Worm (Caenorhabditis elegans): Measurements from ENCODE around the gene F55C12.19.
A peak's percentile ranks its signal among the peaks of the same experiment; 100 is the strongest.

F55C12.19 gene

DNA sequence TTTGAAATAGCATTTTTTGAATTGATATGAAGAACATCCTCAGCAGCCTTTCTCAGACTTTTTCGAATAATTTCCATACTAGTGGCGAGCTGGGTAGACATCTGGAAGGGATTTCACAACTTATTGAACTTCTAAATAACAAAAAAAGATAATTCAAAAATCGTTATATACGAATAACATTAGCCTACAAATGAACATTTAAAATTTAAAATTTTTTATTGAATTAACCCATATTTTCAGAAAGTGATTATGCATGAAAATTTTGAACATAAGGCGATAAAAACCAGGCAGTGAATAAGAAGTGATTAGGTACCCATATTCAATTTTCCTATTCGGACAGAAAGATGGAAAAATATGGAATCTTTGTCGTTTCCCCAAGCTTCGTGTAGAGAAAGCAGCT, 37.5 kb upstream of the F55C12.19 start, which contains the start of gene ZK1248.11:
Gene ZK1248.11 (minus strand): TSS at position 101 of the 400 bp plus-strand sequence.
- no peak for TF ChIP-seq F57C9.4 (tag; optimal IDR thresholded peaks at IDR 0.05)

DNA sequence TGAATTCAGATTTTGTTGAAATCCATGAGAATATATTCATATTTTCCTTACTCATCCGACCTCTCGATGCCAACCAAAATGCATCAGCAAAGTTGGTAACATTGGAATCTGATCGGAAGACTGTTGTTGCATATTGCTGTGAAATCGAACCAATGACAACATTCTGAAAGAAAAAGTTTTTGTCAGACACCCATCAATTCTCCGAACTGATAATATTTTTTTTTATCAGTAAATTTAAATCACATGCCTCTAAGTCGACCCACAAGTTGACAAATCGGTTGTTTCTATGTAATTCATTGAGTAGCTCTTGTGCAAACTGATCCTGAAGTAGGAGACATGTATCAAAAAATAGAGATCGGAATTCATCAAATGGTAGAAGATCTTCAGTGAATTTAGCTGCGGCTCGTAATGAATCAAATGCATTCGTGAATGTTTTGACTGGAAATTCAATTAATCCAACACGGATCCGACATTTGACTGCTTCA, 36.0 kb upstream of the F55C12.19 start, which contains the start of gene col-74:
Gene col-74 (plus strand): TSS at position 435 of the 485 bp plus-strand sequence.
- TF ChIP-seq nfyb-1 (GFP tag; IDR thresholded peaks at IDR 0.05) (0 out of 2 replicates have a peak, but pooled peaks have one; percentile 23), nhr-80 (tag; optimal IDR thresholded peaks at IDR 0.05) (peak; percentile 52), Y53G8AR.9 (GFP tag; conservative IDR thresholded peaks at IDR 0.05) (0 out of 2 replicates have a peak, but pooled peaks have one; percentile 8), ama-1 (optimal IDR thresholded peaks at IDR 0.05) (no peak), ama-1 (GFP tag; optimal IDR thresholded peaks at IDR 0.05) (no peak), dox-1 (GFP tag; IDR thresholded peaks at IDR 0.05) (peak; percentile 23; the same call in 1 of the 2 replicates), egrh-3 (GFP tag; IDR thresholded peaks at IDR 0.05) (no peak), lsl-1 (GFP tag; optimal IDR thresholded peaks at IDR 0.05) (no peak)

DNA sequence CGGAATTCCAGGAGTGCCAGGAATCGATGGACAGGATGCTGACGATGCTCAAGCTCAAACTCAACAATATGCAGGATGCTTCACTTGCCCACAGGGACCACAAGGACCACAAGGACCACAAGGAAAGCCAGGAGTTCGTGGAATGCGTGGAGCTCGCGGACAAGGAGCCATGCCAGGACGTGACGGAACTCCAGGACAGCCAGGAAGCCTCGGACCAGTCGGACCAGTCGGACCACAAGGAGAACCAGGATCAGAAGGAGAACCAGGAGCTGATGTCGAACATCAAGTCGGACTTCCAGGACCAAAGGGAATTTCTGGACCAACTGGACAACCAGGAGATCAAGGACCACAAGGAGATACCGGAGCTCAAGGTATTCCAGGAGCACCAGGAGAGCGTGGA, 34.6 kb upstream of the F55C12.19 start:
- no peak for TF ChIP-seq B0261.1 (tag; optimal IDR thresholded peaks at IDR 0.05)
- peak; percentile 82 for TF ChIP-seq zfh-2 (GFP tag; conservative IDR thresholded peaks at IDR 0.05)
- peak; percentile 57; the same call in 1 of the 2 replicates for TF ChIP-seq egrh-3 (GFP tag; IDR thresholded peaks at IDR 0.05)

DNA sequence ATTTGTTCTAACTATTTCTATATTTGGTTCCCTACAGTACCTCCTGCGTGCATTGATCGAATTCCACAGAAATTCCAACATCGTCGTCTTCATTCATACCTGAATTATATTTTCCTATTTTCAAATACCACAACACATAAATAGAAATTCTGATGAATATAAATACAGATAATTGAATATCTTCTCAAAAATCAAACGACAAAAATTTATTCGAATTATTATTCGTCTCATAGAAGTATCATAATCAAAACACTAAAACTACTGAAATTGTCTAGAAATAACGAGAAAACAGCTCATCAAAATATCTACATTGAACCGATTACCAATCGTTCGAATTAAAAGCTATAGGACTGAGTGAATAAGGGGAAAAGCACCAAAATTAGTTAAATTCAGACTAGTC, 32.8 kb upstream of the F55C12.19 start, which contains the start of gene gtap-1:
Gene gtap-1 (minus strand): TSS at position 101 of the 400 bp plus-strand sequence.
- TF ChIP-seq zim-3 (tag; optimal IDR thresholded peaks at IDR 0.05) (no peak), lsy-27 (tag; optimal IDR thresholded peaks at IDR 0.05; ENCODE audit: borderline replicate concordance, insufficient read depth) (no peak), ztf-18 (tag; optimal IDR thresholded peaks at IDR 0.05) (no peak), aptf-3 (GFP tag; IDR thresholded peaks at IDR 0.05) (no peak), ets-4 (GFP tag; optimal IDR thresholded peaks at IDR 0.05) (no peak), lin-35 (GFP tag; optimal IDR thresholded peaks at IDR 0.05) (no peak), B0336.3 (GFP tag; IDR thresholded peaks at IDR 0.05) (no peak), nfya-1 (tag; optimal IDR thresholded peaks at IDR 0.05; ENCODE audit: borderline replicate concordance, insufficient read depth) (no peak), efl-1 (GFP tag; optimal IDR thresholded peaks at IDR 0.05) (no peak), F49E8.2 (tag; optimal IDR thresholded peaks at IDR 0.05; ENCODE audit: insufficient read depth) (no peak), rcor-1 (GFP tag; IDR thresholded peaks at IDR 0.05) (no peak), hlh-26 (GFP tag; conservative IDR thresholded peaks at IDR 0.05) (no peak), F37B4.10 (GFP tag; IDR thresholded peaks at IDR 0.05) (no peak), let-607 (tag; optimal IDR thresholded peaks at IDR 0.05) (no peak), pha-4 (tag; optimal IDR thresholded peaks at IDR 0.05) (no peak)

DNA sequence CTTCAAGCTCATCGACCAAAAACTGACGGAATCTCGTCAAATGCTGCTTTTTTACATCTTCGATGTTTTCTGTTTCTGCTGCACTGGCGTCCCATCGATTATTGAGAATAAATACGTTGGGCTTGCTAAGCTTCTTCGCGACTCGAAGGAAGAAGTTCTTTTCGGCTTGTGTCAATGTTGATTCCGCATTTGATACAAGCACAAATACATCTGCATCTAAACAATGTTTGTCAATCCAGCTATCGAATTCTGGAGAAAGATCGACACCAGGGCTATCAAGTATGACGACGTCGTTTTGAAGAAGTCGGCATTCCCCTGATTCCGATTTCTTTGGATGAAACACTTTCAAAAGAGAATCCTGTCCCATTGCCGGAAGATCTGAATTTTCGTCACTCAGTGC, 30.8 kb upstream of the F55C12.19 start:
- TF ChIP-seq cebp-1 (GFP tag; IDR thresholded peaks at IDR 0.05) (no peak), cebp-1 (tag; optimal IDR thresholded peaks at IDR 0.05) (no peak), egl-44 (GFP tag; IDR thresholded peaks at IDR 0.05) (no peak), pbrm-1 (GFP tag; IDR thresholded peaks at IDR 0.05) (no peak), lsy-27 (tag; optimal IDR thresholded peaks at IDR 0.05; ENCODE audit: borderline replicate concordance, insufficient read depth) (no peak), aptf-2 (GFP tag; conservative IDR thresholded peaks at IDR 0.05) (no peak), mcd-1 (GFP tag; IDR thresholded peaks at IDR 0.05) (no peak), efl-1 (GFP tag; optimal IDR thresholded peaks at IDR 0.05) (no peak), zim-3 (tag; optimal IDR thresholded peaks at IDR 0.05) (no peak), D2030.7 (GFP tag; IDR thresholded peaks at IDR 0.05) (no peak), T26A5.8 (tag; optimal IDR thresholded peaks at IDR 0.05) (no peak), Y67H2A.10 (GFP tag; conservative IDR thresholded peaks at IDR 0.05) (no peak), lag-1 (GFP tag; IDR thresholded peaks at IDR 0.05) (no peak)

Measured in whole organism, young adult.